Worm (Caenorhabditis elegans): ENCODE measurements around the gene gars-1.

ce11 chrIII:5181217-5181616 lies 17.8 kb upstream of the gars-1 start:
- TF ChIP-seq ama-1 (optimal IDR thresholded peaks at IDR 0.05) (no peak), ceh-36 (tag; optimal IDR thresholded peaks at IDR 0.05) (no peak), F13C5.2 (tag; optimal IDR thresholded peaks at IDR 0.05) (no peak), B0310.2 (tag; optimal IDR thresholded peaks at IDR 0.05) (no peak), sea-1 (GFP tag; conservative IDR thresholded peaks at IDR 0.05) (no peak), hnd-1 (tag; optimal IDR thresholded peaks at IDR 0.05) (no peak), flt-1 (GFP tag; IDR thresholded peaks at IDR 0.05) (no peak), hmg-4 (GFP tag; optimal IDR thresholded peaks at IDR 0.05) (no peak), aly-1 (tag; optimal IDR thresholded peaks at IDR 0.05) (no peak), tbx-11 (GFP tag; IDR thresholded peaks at IDR 0.05) (no peak)
